Fruit fly (Drosophila melanogaster): ENCODE measurements around the gene ND-39.
A peak's percentile ranks its signal among the peaks of the same experiment; 100 is the strongest.

The ND-39 gene

DNA sequence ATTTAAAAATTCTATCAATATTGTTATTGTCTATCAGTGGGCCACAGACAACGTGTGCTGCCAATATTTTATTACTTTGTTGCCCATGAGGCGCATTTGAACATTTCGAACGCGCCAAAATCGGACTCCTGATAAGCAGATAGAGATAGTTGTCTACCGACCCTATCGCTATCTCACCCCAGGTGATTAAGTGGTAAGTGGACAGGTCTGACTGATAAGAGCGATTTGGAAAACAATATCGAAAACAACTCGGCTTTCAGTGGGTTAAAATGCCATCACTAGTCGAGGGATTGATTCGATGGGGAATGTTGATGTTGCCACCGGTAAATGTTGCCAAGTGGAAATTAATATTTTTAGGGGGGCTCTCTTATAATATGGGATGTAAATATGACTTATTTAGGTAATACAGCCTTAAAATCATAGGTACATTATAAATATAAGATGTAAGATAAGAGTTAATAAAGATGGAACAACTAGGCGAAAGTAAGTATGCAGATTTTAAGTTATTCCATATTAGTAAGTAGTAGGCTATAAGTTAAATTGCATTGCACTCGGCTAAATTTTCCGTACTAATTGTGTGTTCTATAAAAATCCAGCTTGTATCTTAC is at the start of gene ND-39:
TSS of gene ND-39 (plus strand) at position 558 of the 608 bp plus-strand sequence.
- TF ChIP-seq noc (tag; optimal IDR thresholded peaks at IDR 0.05), result peak; percentile 18

DNA sequence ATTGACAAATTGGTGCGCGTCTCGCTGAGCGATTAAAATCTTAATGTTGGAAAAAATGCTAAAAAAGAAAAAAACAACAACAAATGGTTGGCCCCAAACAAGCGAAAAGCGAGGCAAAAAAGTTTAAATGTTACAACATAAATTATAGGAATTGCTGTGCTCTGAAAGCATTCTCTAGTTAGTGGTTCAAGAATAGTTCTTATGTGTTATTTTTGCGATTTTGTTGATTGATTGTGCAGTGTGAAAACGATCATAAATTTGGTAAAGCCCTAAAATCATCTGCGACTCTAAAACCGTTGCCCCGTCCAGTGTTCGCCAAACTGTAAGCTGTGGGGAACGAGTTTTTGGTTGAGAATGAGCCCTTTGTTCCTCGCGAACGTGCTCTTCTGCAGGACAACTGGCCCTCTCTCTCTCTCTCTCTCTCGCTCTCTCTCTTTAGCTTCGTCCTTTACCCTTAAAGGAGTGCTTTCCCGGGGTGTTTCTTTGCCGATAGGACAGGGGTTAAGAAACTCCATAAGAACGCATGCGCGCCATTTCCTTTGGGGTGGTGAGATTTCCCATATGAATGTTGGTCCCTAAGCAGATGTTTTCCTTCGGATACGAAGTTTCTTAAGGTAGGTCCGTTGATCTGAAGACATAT is 49.1 kb upstream of the ND-39 start:
- TF ChIP-seq noc (tag; optimal IDR thresholded peaks at IDR 0.05), result no peak

DNA sequence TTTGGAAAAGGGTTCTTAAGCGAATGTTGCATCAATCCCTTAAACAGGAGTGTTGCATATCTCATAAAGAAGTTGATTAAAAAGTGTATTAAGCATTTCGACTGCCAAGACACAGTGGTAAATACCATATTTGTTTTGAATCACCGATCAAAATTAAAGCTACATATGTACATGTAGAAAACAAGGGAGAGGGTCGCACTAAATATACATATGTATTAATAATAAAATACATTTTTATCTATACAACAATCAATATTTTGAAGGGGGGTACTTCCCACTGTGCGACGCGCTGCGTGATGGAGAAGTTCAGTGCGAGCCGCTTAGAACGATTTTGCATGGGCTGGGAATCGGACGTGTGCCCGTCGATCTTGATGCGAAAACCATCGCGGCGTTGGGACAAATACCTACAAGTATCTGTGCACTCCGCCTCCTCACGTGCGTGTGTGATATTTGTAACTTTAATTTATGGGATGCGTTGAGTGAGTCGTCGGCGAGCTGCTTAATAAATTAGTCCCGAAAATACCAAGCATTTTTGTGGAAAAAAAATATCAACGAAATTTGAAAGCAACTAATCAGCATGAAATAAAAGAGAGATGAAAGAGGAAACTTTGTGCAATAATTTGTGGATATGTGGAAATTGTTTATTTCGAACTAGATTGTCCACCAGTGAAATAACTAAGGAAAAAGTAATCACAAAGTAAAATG is 46.9 kb upstream of the ND-39 start:
- TF ChIP-seq noc (tag; optimal IDR thresholded peaks at IDR 0.05), result peak; percentile 83

DNA sequence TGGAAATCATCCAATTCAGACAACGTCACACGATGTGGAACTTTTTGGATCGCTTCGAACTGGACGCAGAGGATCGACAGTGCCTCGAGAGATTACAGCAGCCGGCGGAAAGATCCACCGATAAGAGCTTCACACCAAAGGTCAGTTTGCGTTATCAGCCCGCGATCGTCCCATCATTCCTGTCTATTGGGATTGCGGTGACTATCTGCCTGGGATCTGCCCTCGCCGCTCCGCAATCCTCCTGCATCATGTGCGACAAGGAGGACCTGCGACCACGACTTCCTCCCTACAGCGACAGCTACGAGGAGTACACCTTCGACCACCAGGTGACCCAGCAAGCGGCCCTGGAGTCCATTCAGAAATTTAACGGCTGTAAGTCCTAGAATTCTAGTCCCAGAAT is 45.9 kb upstream of the ND-39 start:
- no peak for TF ChIP-seq noc (tag; optimal IDR thresholded peaks at IDR 0.05)

DNA sequence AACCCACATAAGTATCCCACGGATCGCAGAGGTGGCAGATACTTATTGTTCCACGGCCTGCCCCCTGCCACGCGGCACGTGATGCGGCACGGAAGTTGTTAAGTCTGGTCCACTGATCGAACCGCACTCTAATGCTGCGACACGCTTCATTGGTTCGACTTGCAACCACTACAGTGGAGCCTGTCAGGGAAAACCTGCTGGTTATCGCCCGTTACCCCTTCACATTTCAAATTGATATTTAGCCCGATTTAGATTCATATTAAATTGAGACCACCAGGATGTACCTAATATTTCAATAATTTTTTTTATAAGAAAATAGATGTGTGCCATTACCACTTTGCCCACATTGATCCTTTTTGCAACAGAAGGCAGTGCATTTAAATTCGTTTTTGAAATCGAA is 44.5 kb upstream of the ND-39 start:
- TF ChIP-seq noc (tag; optimal IDR thresholded peaks at IDR 0.05), result no peak

DNA sequence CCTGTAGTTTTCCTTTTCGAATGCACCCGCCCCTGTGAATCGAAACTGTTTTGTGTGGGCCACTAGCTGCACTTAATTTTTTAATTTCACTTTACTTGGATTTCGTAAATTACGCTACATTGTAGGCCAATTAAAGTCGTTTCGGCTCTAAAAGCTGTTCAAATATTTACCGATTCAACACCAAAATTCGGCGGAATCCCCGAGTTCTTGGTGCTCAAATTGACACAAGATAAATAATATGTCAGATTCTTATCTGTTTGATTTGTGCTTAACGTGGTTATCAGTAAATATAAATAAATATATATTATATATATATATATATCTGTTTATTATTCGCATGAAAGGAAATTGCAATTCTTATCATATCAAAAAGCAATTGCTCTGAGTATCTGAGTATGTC is 43.9 kb upstream of the ND-39 start:
- TF ChIP-seq noc (tag; optimal IDR thresholded peaks at IDR 0.05), result peak; percentile 25

DNA sequence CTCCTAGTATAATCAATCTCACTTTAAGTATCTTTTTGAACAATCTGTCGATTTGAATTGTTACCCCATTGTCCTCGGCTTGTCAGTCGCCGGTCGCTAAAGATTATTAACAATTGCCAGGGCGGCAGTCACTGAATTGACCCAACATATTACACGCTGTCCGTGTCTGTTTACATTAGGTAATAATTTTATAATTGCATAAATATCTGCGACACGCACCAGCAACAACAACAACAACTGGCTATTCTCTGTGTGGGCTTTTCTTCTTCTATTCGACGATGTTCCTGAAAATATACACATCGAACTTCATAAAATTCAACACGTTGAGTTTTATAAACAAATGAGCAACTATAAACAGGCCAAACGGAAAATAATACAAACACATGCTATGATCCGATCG is 43.1 kb upstream of the ND-39 start:
- no peak for TF ChIP-seq noc (tag; optimal IDR thresholded peaks at IDR 0.05)

DNA sequence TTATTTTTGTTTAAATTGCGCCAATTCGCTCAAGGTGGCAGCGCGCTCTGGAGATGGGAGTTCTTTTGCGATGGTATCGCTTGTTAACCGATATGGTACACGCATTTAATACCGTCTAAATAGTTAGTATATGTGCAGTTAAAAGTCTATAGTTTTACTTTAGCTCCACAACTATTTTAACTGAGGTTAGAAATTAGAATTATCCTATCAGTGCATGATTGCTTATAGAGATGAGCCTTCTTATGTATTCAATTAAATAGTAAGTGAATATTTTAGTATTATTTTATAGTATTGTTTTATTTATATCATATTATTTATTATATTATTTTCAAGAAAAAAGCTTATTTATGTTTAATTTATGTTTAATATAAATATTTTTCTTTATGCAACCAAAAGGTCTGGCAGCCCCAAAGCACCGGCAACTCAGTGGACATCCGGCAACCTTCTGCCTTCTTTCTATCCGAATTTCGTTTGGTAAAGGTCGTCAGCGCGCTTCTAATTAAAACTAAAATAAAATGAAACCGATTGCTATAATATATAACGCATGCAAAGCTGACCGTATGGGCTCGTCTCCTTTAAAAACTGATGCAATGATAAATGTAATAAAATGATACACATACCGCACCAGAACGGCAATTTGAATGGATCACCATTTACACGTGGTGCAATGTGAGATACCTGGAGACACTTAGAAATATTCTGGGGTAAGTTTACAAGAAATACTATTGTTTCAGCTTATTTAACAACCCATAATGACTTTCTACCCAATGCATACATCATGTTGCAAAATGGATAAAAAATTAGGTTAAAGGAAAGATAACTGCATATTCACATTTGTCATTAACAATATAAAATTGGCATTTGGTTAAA is 38.8 kb upstream of the ND-39 start, which contains the start of gene CG5199:
TSS of gene CG5199 (minus strand) at position 52 of the 870 bp plus-strand sequence.
- TF ChIP-seq noc (tag; optimal IDR thresholded peaks at IDR 0.05), result peak; percentile 64

DNA sequence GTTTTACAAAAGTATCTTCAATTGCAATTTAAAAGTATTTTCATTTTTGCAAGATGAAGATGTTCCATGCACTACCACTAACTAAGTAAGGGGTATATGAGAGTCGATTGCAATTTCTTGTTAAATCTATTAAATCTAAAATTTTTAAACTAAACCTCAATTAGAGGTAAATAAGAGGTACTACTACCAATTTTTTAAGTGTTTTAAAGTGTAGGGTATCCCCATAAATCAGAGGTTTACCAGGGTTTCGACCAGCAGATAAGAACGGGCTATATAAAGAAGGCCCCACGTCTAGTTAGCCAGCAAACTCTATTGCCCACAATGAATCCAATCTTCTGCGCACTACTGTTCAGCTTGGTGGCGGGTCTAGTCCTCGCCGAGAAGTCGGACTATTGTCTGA is 31.5 kb upstream of the ND-39 start, which contains the start of gene mag:
TSS of gene mag (plus strand) at position 301 of the 400 bp plus-strand sequence.
- TF ChIP-seq noc (tag; optimal IDR thresholded peaks at IDR 0.05), result no peak

DNA sequence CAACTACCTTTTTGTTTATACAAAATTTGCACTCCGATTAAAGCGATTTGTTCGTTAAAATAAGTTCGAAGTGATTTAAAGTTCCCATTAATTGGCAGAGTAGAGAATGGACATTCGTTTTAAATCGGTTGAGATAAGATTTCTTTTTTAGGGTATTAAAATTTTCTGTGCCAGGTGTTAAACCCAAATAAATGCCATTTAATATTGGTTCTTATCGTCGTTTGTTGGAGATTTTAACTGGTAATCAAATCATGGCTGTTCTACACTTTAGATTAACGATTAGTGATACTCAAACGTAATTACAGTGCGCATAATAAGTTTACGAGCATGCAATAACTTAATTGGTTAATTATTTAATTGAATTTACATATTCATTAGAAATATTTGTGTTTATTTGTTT is 29.5 kb upstream of the ND-39 start:
- TF ChIP-seq noc (tag; optimal IDR thresholded peaks at IDR 0.05), result peak; percentile 34

DNA sequence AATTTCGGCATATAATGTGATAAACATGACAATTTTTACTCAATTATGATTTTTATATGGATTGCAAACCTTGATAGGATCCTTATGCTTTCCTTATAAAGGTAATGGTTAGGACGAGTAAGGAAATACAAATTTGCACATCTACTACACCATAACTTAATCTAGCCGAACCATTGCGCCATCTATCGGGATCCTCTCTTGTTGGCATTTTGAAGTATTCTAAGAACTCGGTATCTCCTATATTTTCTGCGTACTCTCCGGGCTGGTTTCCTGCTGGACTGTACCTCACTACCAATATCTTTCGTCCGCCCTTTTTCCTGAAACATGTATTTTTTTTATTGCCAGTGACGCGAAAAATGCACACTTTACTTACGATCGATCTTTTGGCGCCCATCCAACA is 27.2 kb upstream of the ND-39 start, which contains the start of gene atk:
TSS of gene atk (minus strand) at position 186 of the 400 bp plus-strand sequence.
- no peak for TF ChIP-seq noc (tag; optimal IDR thresholded peaks at IDR 0.05)

DNA sequence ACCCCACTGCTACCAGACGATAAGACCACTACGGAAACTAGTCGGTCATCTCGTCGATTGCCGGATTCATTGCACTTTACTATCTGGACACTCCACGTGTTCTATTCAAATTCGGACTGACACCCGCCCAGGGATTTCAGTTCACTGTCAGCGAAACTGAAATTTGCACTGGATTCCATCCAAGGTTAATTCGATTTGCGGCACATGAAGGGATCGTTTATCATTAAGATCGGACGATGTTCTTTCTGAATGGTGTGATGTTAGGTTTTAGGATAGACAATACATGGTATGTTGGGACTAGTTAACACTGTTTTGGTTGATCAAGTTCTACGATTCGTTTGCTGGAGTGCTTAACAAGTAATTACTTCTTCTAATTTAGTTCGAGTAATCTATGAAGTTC is 25.9 kb upstream of the ND-39 start, which contains the start of gene CG42764:
TSS of gene CG42764 (minus strand) at position 101 of the 400 bp plus-strand sequence.
- TF ChIP-seq noc (tag; optimal IDR thresholded peaks at IDR 0.05), result no peak

DNA sequence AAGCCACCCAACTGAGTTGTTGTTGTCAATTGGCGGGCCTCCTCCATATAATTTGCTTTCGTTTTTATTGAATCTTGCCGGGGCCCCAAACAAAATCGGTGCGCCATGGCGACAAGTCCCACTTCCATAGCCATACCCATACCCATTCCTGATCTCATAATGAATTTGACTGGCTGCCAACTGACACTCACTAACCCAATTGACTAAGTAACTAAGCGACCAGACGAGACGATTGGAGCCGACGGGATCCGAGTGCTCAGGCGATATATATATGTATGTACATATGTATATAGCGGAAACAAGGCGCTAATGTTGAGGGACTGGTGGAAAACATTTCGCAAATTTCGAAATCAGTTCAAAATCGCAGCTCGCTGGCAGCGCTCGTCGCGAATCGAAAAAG is 25.3 kb upstream of the ND-39 start, which contains the start of gene Tdh:
TSS of gene Tdh (plus strand) at position 346 of the 400 bp plus-strand sequence.
- no peak for TF ChIP-seq noc (tag; optimal IDR thresholded peaks at IDR 0.05)

DNA sequence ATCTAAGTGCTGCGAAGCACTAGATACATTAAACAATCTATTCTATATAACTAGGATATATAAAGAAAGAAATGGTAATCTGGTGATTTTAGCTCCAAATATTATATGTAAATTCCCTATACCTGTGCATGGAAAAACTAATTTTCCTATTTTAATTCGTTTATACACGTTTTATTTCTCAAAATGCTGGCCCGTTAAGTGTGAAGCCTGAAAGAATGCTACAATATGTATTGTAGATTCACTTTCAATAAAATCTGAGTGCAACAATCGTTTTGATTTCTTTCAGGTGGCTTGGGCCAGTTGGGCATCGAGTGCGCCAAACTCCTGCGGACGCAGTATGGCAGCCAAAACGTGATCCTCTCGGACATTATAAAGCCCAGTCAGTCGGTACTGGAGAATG is 24.4 kb upstream of the ND-39 start:
- no peak for TF ChIP-seq noc (tag; optimal IDR thresholded peaks at IDR 0.05)

DNA sequence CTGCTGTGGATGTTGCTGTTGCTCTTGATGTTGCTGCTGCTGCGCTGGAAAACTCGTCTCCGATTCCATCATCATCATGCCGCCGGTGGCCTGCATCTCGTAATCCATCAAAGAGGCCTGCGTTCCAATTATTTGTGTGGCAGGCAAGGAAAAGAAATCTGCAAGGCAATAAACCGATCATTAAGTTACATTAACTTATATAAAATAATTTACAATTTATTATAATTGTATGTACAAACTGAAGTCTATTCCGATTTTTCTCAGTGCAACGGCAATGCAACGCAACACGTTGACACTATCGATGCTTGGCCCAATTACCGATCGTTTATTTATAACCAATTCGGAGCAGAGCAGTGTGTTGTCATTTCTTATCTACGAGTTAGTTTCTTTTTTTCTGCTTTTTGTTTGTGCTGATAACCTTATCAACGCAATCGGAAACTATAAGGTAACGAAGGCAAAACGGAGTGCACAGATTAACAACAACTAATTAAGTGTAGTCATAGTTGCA is 20.8 kb upstream of the ND-39 start:
- no peak for TF ChIP-seq noc (tag; optimal IDR thresholded peaks at IDR 0.05)

All from whole organism, larva.